Worm (Caenorhabditis elegans) whole organism, L1 larva: ENCODE data around the gene Y77E11A.23.

ENCODE experiments used
- C04F5.9 ChIP-seq: sonication (generic microtip); optimal IDR thresholded peaks from 2 replicates; lab custom pipeline; 2016; ENCODE audit warnings: missing genetic modification characterization, missing compliant biosample characterization
- C34B4.2 ChIP-seq: sonication (generic microtip); optimal IDR thresholded peaks from 2 replicates; lab custom pipeline; 2017; ENCODE audit warnings: mild to moderate bottlenecking, missing genetic modification characterization, missing compliant biosample characterization
- F16B12.6 ChIP-seq: fragments of 150-350 bp; optimal IDR thresholded peaks from 2 replicates; lab custom pipeline; 2014; ENCODE audit warnings: missing biosample characterization, missing genetic modification characterization
- ama-1 ChIP-seq: fragments of 150-350 bp; optimal IDR thresholded peaks from 2 replicates; lab custom pipeline; 2014
- ceh-63 ChIP-seq: fragments of 200-800 bp; sonication (Bioruptor generic); optimal IDR thresholded peaks from 2 replicates; lab custom pipeline; 2018; ENCODE audit warnings: mild to moderate bottlenecking, missing genetic modification characterization, missing compliant biosample characterization
- ces-1 ChIP-seq: fragments of 150-350 bp; optimal IDR thresholded peaks from 2 replicates; lab custom pipeline; 2014; ENCODE audit warnings: missing biosample characterization, missing genetic modification reagents, missing genetic modification characterization
- efl-1 ChIP-seq, 4 experiments: fragments of 150-350 bp; optimal IDR thresholded peaks in 3 of 4; peaks in 1 of 4; 1 replicate in 1 of 4; 2 replicates in 3 of 4; lab custom pipeline; 2014; ENCODE audit warnings: missing biosample characterization in 2 of 4, missing genetic modification characterization in 2 of 4, missing genetic modification reagents in 2 of 4
- fkh-10 ChIP-seq: sonication (generic microtip); optimal IDR thresholded peaks from 2 replicates; lab custom pipeline; 2017; ENCODE audit warnings: missing biosample characterization, missing genetic modification reagents, missing genetic modification characterization
- fkh-4 ChIP-seq: sonication (generic microtip); optimal IDR thresholded peaks from 2 replicates; lab custom pipeline; 2016; ENCODE audit warnings: missing compliant biosample characterization, missing genetic modification characterization, borderline replicate concordance
- fos-1 ChIP-seq: fragments of 150-350 bp; optimal IDR thresholded peaks from 2 replicates; lab custom pipeline; 2014; ENCODE audit warnings: missing biosample characterization, missing genetic modification characterization
- hlh-4 ChIP-seq: sonication (generic microtip); optimal IDR thresholded peaks from 2 replicates; lab custom pipeline; 2016; ENCODE audit warnings: mild to moderate bottlenecking, missing genetic modification characterization, missing compliant biosample characterization
- jun-1 ChIP-seq: fragments of 150-350 bp; optimal IDR thresholded peaks from 2 replicates; lab custom pipeline; 2014; ENCODE audit warnings: missing biosample characterization, missing genetic modification reagents, missing genetic modification characterization
- lin-14 ChIP-seq: fragments of 200-800 bp; sonication (Bioruptor generic); optimal IDR thresholded peaks from 2 replicates; lab custom pipeline; 2018; ENCODE audit warnings: mild to moderate bottlenecking, missing genetic modification characterization, moderate library complexity, missing compliant biosample characterization
- lin-15B ChIP-seq: fragments of 150-350 bp; sonication (generic microtip); optimal IDR thresholded peaks from 3 replicates; lab custom pipeline; 2014; ENCODE audit warnings: missing biosample characterization, missing genetic modification characterization
- lsy-2 ChIP-seq, 2 experiments: fragments of 150-350 bp; optimal IDR thresholded peaks; 2 replicates each; lab custom pipeline; 2014; ENCODE audit warnings: missing biosample characterization in 2 of 2, missing genetic modification characterization in 2 of 2
- mdl-1 ChIP-seq, 2 experiments: fragments of 150-350 bp; optimal IDR thresholded peaks; 2 replicates each; lab custom pipeline; 2014 to 2017; ENCODE audit warnings: missing biosample characterization in 2 of 2, missing genetic modification characterization in 2 of 2, inconsistent platforms in 1 of 2
- nhr-11 ChIP-seq: fragments of 150-350 bp; optimal IDR thresholded peaks from 2 replicates; lab custom pipeline; 2014; ENCODE audit warnings: missing biosample characterization, missing genetic modification characterization
- nhr-12 ChIP-seq: sonication (generic microtip); optimal IDR thresholded peaks from 2 replicates; lab custom pipeline; 2017; ENCODE audit warnings: missing biosample characterization, missing genetic modification characterization
- nhr-77 ChIP-seq: fragments of 150-350 bp; optimal IDR thresholded peaks from 2 replicates; lab custom pipeline; 2014; ENCODE audit warnings: missing biosample characterization, missing genetic modification characterization
- nhr-85 ChIP-seq: sonication (generic microtip); peaks from one replicate; lab custom pipeline; 2016; ENCODE audit warnings: missing genetic modification characterization, inconsistent platforms, missing compliant biosample characterization
- pax-3 ChIP-seq: fragments of 200-800 bp; sonication (Bioruptor generic); optimal IDR thresholded peaks from 2 replicates; lab custom pipeline; 2018; ENCODE audit warnings: mild to moderate bottlenecking, missing genetic modification characterization, moderate library complexity, missing compliant biosample characterization
- snpc-4 ChIP-seq: fragments of 150-350 bp; optimal IDR thresholded peaks from 2 replicates; lab custom pipeline; 2014; ENCODE audit warnings: missing biosample characterization, missing genetic modification characterization
- sup-37 ChIP-seq: fragments of 200-800 bp; sonication (Bioruptor generic); optimal IDR thresholded peaks from 2 replicates; lab custom pipeline; 2018; ENCODE audit warnings: mild to moderate bottlenecking, missing genetic modification characterization, missing compliant biosample characterization
- unc-62 ChIP-seq: fragments of 150-350 bp; optimal IDR thresholded peaks from 2 replicates; lab custom pipeline; 2014; ENCODE audit warnings: missing biosample characterization, missing genetic modification reagents, missing genetic modification characterization
- unc-86 ChIP-seq: sonication (generic microtip); optimal IDR thresholded peaks from 2 replicates; lab custom pipeline; 2016; ENCODE audit warnings: missing genetic modification characterization, missing compliant biosample characterization
- zip-4 ChIP-seq: fragments of 200-800 bp; sonication (Bioruptor generic); optimal IDR thresholded peaks from 2 replicates; lab custom pipeline; 2018; ENCODE audit warnings: mild to moderate bottlenecking, missing genetic modification characterization, moderate library complexity, missing compliant biosample characterization
- ztf-11 ChIP-seq, 2 experiments: sonication (generic microtip); optimal IDR thresholded peaks; 2 replicates each; lab custom pipeline; 2016 to 2017; ENCODE audit warnings: missing genetic modification characterization in 2 of 2, missing biosample characterization in 1 of 2, missing compliant biosample characterization in 1 of 2

Gene Y77E11A.23

DNA sequence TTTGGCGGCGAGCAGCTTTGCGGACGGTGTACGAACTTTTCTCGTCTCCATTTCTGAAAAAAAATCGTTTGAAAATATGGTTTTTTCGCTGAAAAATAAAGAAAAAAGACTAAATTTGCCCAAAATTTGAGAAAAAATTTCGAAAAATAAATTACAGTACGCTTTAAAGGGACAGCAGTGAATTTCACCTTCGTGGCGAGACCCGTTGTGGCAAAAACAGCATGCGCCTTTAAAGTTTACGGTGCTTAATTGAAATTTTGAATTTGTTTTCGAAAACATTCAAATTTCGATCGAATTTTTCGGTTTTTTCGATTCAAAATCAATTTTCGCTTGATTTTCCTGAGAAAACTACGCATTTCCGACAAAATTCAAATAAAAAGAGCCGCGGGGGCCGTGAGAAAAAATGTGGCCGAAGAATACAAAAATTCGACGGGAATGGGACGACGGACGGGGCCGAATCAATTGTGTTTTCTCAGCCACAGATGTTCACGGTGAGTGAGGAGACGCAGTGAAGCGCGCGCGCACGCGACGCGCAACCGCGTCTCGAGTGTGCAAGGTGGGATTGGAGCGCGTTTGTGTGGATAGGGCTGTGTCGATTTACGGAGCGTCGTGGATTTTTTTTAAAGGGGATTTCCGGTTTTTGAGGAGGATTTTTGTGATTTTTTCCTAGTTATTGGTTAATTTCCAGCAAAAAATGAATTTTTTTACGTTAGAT, 10.2 kb downstream of the Y77E11A.23 start, which contains the start of gene Y77E11A.7 (continued):
- no peak for TF ChIP-seq ceh-63
- TF ChIP-seq sup-37 (GFP tag; lab: Kevin White, UChicago): no peak
- TF ChIP-seq ztf-11 (tag; optimal IDR thresholded peaks at IDR 0.05; lab: Kevin White, UChicago): peak in 1 of 2 experiments; percentile 58
- TF ChIP-seq C04F5.9 (tag; lab: Kevin White, UChicago): peak; percentile 61
- peak; percentile 88 to 95 for TF ChIP-seq lsy-2 (tag; optimal IDR thresholded peaks at IDR 0.05; lab: Kevin White, UChicago)
- TF ChIP-seq unc-86 (tag; lab: Kevin White, UChicago): peak; percentile 86
- no peak for TF ChIP-seq ama-1 (lab: Kevin White, UChicago)
- peak; percentile 56 for TF ChIP-seq F16B12.6 (tag; lab: Kevin White, UChicago)
- peak; percentile 98 for TF ChIP-seq lin-14 (GFP tag; lab: Kevin White, UChicago)
- peak; percentile 89 for TF ChIP-seq nhr-77

DNA sequence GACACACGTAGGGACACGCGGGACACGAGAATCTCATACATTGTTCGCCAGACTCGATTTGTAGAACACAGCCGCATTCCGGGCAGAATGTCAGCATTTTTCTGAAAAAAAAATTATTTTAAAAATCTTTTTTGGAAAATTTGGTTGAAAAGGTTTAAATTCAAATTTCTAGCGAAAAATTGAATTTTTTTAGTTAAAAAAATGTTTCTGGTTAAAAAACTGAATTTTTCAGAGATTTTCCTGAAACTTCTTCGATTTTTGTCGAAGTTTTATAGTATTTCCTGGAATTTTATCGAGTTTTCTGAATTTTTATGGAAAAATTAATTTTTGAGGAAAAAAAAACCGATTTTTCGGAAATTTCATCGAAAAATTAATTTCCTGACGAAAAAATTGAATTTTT, 20.2 kb downstream of the Y77E11A.23 start, which contains the start of gene rpc-11:
TSS of gene rpc-11 (minus strand) at position 101 of the 400 bp plus-strand sequence.
- TF ChIP-seq nhr-11 (tag; lab: Kevin White, UChicago): no peak
- TF ChIP-seq nhr-77: no peak
- TF ChIP-seq pax-3 (tag; lab: Kevin White, UChicago): no peak
- no peak for TF ChIP-seq fos-1 (tag; lab: Kevin White, UChicago)
- TF ChIP-seq mdl-1 (tag; optimal IDR thresholded peaks at IDR 0.05; lab: Kevin White, UChicago): no peak

DNA sequence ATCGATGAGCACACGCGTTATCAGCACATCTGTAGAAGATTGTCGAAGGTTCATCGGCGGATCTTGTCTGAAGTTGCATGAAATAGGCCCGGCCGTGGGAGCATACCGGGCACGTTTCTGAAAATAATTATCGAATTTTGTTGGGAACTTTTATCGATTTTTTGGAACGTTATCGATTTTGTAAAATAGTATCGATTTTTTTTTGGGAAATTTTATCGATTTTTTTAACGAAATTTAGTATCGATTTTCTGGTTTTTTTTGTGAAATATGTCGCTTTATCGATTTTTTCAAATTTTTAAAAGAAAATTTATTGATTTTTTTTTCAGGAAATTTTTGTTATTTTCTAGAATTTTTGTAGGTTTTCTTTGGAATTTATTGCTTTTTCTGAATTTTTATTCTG, 21.4 kb downstream of the Y77E11A.23 start:
- TF ChIP-seq nhr-85 (tag; lab: Kevin White, UChicago) (peak; percentile 41), unc-62 (no peak)

DNA sequence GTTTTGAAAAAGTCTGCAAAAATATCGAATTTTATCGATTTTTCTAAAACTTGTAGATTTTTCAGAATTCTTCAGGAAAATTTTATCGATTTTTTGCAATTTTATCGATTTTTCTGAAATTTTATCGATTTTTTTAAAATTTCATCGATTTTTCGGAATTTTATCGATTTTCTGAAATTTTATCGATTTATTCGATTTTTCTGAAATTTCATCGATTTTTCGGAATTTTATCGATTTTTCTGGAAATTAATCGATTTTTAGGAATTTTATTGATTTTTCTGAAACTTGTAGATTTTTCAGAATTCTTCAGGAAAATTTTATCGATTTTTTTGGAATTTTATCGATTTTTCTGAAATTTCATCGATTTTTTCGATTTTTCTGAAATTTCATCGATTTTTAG, 22.0 kb downstream of the Y77E11A.23 start:
- no peak for TF ChIP-seq zip-4 (GFP tag; lab: Kevin White, UChicago)

DNA sequence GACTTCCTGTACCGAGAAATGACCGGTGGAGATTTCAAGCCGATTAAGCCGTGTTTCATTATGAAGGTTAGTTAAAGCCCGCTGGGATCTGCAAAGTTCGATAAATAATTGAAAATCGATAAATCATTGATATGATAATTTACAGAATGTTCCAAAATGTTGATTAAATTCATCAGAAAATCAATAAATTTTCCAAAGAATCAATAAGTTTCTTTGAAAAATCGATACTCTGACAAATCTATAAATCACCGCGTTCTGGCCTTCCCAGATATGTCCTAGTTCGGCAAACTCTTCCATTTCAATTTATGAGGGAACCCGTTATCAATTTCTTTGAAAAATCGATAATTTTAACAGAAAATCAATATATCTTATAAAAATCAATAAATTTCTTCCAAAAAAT, 22.7 kb downstream of the Y77E11A.23 start:
- TF ChIP-seq jun-1 (tag; lab: Kevin White, UChicago): no peak
- TF ChIP-seq ces-1 (GFP tag; lab: Kevin White, UChicago): no peak
- no peak for TF ChIP-seq fkh-4 (tag; lab: Kevin White, UChicago)
- no peak for TF ChIP-seq hlh-4 (tag; lab: Kevin White, UChicago)
- TF ChIP-seq zip-4 (GFP tag; lab: Kevin White, UChicago): no peak
- no peak for TF ChIP-seq ceh-63
- TF ChIP-seq fkh-10 (GFP tag; lab: Kevin White, UChicago): no peak
- TF ChIP-seq C34B4.2 (tag; lab: Kevin White, UChicago): no peak
- no peak for TF ChIP-seq lin-15B (tag; lab: Kevin White, UChicago)

DNA sequence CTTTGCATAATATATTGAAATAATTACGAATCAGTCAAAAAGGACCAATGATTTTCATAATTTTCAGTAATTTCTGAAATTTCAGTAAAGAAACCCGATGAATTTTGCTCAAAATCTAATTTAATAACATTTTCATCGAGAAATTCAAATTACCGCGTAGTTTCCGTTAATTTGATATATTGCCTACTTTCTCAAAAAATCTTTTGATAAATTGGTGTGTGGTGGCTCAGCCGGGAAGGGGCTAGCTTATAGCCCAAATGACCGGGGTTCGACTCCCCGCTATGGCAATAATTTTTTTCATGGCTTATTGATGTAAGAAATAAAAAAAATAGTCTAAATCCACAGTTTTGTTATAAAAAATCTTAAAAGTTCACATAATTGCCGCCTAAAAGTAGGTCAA, 23.1 kb downstream of the Y77E11A.23 start:
- TF ChIP-seq efl-1 (optimal IDR thresholded peaks at IDR 0.05; lab: Kevin White, UChicago): no peak
- peak in 1 of 2 experiments; percentile 49 for TF ChIP-seq efl-1 (GFP tag; optimal IDR thresholded peaks at IDR 0.05 in 1 of 2; lab: Kevin White, UChicago)
- no peak for TF ChIP-seq snpc-4 (tag; lab: Kevin White, UChicago)
- TF ChIP-seq, all 84 proteins: peak for 1

DNA sequence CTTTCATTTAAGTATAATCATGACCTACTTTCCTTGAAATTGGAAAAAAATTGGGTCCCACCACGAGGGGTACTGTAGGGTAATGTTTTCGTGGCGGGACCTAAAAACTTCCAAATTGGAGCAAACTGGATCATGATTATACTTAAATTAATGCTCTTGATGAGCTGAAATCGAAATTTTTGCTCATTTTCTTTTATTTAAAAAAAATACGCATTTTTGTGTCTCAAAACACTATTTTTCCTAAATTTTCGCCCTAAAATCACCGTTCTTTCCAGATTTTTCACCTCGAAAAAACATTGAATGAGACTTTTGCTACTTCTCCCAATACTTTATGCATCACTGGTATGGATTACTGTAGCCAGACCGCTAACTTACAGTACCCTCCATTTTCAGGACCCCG, 23.9 kb downstream of the Y77E11A.23 start, which contains the start of gene spp-31:
TSS of gene spp-31 (plus strand) at position 301 of the 400 bp plus-strand sequence.
- TF ChIP-seq nhr-85 (tag; lab: Kevin White, UChicago) (peak; percentile 27), nhr-12 (tag; lab: Kevin White, UChicago) (no peak)
